Fruit fly (Drosophila melanogaster): Measurements from ENCODE around the gene CG42709.
A peak's percentile ranks its signal among the peaks of the same experiment; 100 is the strongest.

The CG42709 gene

dm6 chr3L:12798795-12799311 lies 8.9 kb downstream of the CG42709 start (continued):
- TF ChIP-seq CG9215 (GFP tag; IDR thresholded peaks at IDR 0.05) (no peak), CG15011 (GFP tag; optimal IDR thresholded peaks at IDR 0.05) (no peak), CG15269 (tag; optimal IDR thresholded peaks at IDR 0.05) (peak; percentile 2), zen (tag; optimal IDR thresholded peaks at IDR 0.05) (no peak), CG14965 (GFP tag; optimal IDR thresholded peaks at IDR 0.05; ENCODE audit: borderline replicate concordance) (no peak), Hr51 (GFP tag; optimal IDR thresholded peaks at IDR 0.05) (peak in 1 of 2 experiments; percentile 18), grn (GFP tag; optimal IDR thresholded peaks at IDR 0.05) (peak; percentile 35), CG2678 (tag; optimal IDR thresholded peaks at IDR 0.05) (peak; percentile 32), MBD-R2 (GFP tag; IDR thresholded peaks at IDR 0.05) (no peak), CG15514 (GFP tag; optimal IDR thresholded peaks at IDR 0.05) (no peak), CG4282 (GFP tag; optimal IDR thresholded peaks at IDR 0.05) (no peak), CG7372 (GFP tag; IDR thresholded peaks at IDR 0.05) (no peak), Xbp1 (GFP tag; optimal IDR thresholded peaks at IDR 0.05) (no peak), CG11398 (GFP tag; optimal IDR thresholded peaks at IDR 0.05) (no peak), klu (GFP tag; IDR thresholded peaks at IDR 0.05) (no peak), dimm (GFP tag; IDR thresholded peaks at IDR 0.05) (no peak), Abd-B (GFP tag; optimal IDR thresholded peaks at IDR 0.05) (peak; percentile 0), CG31365 (tag; optimal IDR thresholded peaks at IDR 0.05) (no peak), zfh2 (GFP tag; optimal IDR thresholded peaks at IDR 0.05) (no peak), Lpt (GFP tag; optimal IDR thresholded peaks at IDR 0.05) (no peak), CG14860 (GFP tag; IDR thresholded peaks at IDR 0.05; ENCODE audit: partially characterized antibody) (no peak), CG18262 (tag; optimal IDR thresholded peaks at IDR 0.05) (peak; percentile 35), CrebB (tag; optimal IDR thresholded peaks at IDR 0.05) (peak; percentile 33), fd3F (GFP tag; optimal IDR thresholded peaks at IDR 0.05) (no peak), CG12155 (GFP tag; optimal IDR thresholded peaks at IDR 0.05) (peak; percentile 2), tgo (GFP tag; IDR thresholded peaks at IDR 0.05) (no peak), gce (GFP tag; IDR thresholded peaks at IDR 0.05) (no peak), CG16863 (GFP tag; optimal IDR thresholded peaks at IDR 0.05) (peak; percentile 13), CG12769 (tag; optimal IDR thresholded peaks at IDR 0.05) (peak; percentile 54), da (GFP tag; optimal IDR thresholded peaks at IDR 0.05) (no peak), Myb (GFP tag; optimal IDR thresholded peaks at IDR 0.05) (no peak), Dad (GFP tag; optimal IDR thresholded peaks at IDR 0.05) (peak; percentile 15), HmgD (GFP tag; optimal IDR thresholded peaks at IDR 0.05) (no peak), Scr (GFP tag; IDR thresholded peaks at IDR 0.05; ENCODE audit: partially characterized antibody) (no peak), CG11456 (GFP tag; IDR thresholded peaks at IDR 0.05) (no peak), CG15073 (GFP tag; optimal IDR thresholded peaks at IDR 0.05) (no peak), Hsf (GFP tag; optimal IDR thresholded peaks at IDR 0.05) (peak; percentile 10), hth (optimal IDR thresholded peaks at IDR 0.05) (no peak), bowl (GFP tag; IDR thresholded peaks at IDR 0.05) (no peak)

DNA sequence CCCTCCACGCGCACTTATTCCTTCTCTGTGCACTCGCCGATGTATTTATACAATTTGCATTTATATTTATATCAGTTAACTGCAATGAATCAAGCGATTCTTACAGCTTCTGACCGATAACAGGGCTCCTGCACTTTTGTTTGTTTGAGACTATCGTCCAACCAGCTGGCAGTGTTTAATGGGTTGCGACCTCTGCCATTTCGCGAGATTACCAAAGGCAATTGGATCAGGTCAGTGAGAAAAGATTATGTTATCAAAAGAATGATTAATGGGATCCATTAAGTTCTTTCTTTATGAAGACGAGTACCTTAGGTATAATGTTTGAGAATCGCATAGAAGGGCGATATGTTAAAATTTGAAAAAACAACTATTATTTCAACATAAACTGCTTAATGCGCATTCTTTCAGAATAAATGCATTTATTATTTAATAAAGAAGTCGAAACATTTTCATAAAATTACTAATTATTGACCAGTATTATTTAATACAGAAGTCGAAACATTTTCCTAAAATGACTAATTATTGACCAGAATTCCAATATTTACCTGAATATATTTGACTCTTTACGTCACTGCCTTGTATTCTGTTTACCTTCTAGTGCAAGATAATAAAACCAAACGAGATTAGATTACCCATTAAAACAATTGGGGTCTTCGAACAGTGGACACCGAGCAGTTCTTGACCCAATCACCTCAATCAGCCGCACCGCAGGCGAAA lies 9.6 kb downstream of the CG42709 start:
- peak; percentile 20 for TF ChIP-seq PHDP (tag; optimal IDR thresholded peaks at IDR 0.05)
- TF ChIP-seq MESR4 (GFP tag; optimal IDR thresholded peaks at IDR 0.05): no peak
- peak; percentile 30 for TF ChIP-seq exex (tag; optimal IDR thresholded peaks at IDR 0.05)
- no peak for TF ChIP-seq gfzf (GFP tag; optimal IDR thresholded peaks at IDR 0.05)
- TF ChIP-seq gce (GFP tag; IDR thresholded peaks at IDR 0.05): no peak
- peak; percentile 23 for TF ChIP-seq D19B (GFP tag; optimal IDR thresholded peaks at IDR 0.05)
- no peak for TF ChIP-seq sim (GFP tag; IDR thresholded peaks at IDR 0.05)
- no peak for TF ChIP-seq Scr (GFP tag; IDR thresholded peaks at IDR 0.05; ENCODE audit: partially characterized antibody)
- no peak for TF ChIP-seq CG34422 (GFP tag; IDR thresholded peaks at IDR 0.05)
- no peak for TF ChIP-seq hb (GFP tag; IDR thresholded peaks at IDR 0.05; ENCODE audit: partially characterized antibody)
- no peak for TF ChIP-seq CG8388 (GFP tag; optimal IDR thresholded peaks at IDR 0.05)
- peak in 1 of 2 experiments; percentile 44 for TF ChIP-seq Pdp1 (GFP tag; optimal IDR thresholded peaks at IDR 0.05)
- TF ChIP-seq Opbp (GFP tag; IDR thresholded peaks at IDR 0.05; ENCODE audit: partially characterized antibody): no peak
- TF ChIP-seq CG30403 (GFP tag; optimal IDR thresholded peaks at IDR 0.05): no peak
